Fruit fly (Drosophila melanogaster): Measurements from ENCODE around the gene CG2975.
A peak's percentile ranks its signal among the peaks of the same experiment; 100 is the strongest.

CG2975 gene

dm6 chr2L:2874542-2875194 is 34.7 kb downstream of the CG2975 start, which contains the start of gene CG8814 (continued):
- peak; percentile 37 for TF ChIP-seq Hsf (GFP tag; optimal IDR thresholded peaks at IDR 0.05)
- TF ChIP-seq Rx (GFP tag; IDR thresholded peaks at IDR 0.05) = 0 out of 2 replicates have a peak, but pooled peaks have one; percentile 43
- peak; percentile 68 for TF ChIP-seq Dp (GFP tag; optimal IDR thresholded peaks at IDR 0.05)
- no peak for TF ChIP-seq da (GFP tag; optimal IDR thresholded peaks at IDR 0.05)
- TF ChIP-seq dan (GFP tag; IDR thresholded peaks at IDR 0.05) = no peak
- TF ChIP-seq Dfd (GFP tag; optimal IDR thresholded peaks at IDR 0.05) = no peak
- no peak for TF ChIP-seq pros (GFP tag; optimal IDR thresholded peaks at IDR 0.05)
- TF ChIP-seq trem (tag; optimal IDR thresholded peaks at IDR 0.05) = peak; percentile 66
- TF ChIP-seq chinmo (GFP tag; IDR thresholded peaks at IDR 0.05; ENCODE audit: partially characterized antibody) = peak; percentile 96
- peak; percentile 72; the same call in 2 of the 3 replicates for TF ChIP-seq Dbx (GFP tag; IDR thresholded peaks at IDR 0.05)
- TF ChIP-seq CG34224 (GFP tag; IDR thresholded peaks at IDR 0.05; ENCODE audit: partially characterized antibody) = peak; percentile 70
- TF ChIP-seq CG32772 (GFP tag; IDR thresholded peaks at IDR 0.05) = peak; percentile 65
- peak; percentile 83 for TF ChIP-seq CG12391 (tag; optimal IDR thresholded peaks at IDR 0.05)
- TF ChIP-seq dimm (GFP tag; IDR thresholded peaks at IDR 0.05) = no peak
- TF ChIP-seq CG3726 (GFP tag; IDR thresholded peaks at IDR 0.05) = no peak
- TF ChIP-seq lov (optimal IDR thresholded peaks at IDR 0.05) = no peak
- TF ChIP-seq lov (GFP tag; IDR thresholded peaks at IDR 0.05) = no peak
- peak; percentile 45 for TF ChIP-seq Max (GFP tag; optimal IDR thresholded peaks at IDR 0.05)
- TF ChIP-seq pfk (GFP tag; optimal IDR thresholded peaks at IDR 0.05) = no peak
- TF ChIP-seq toy (GFP tag; IDR thresholded peaks at IDR 0.05) = no peak
- peak; percentile 79 for TF ChIP-seq CG32532 (GFP tag; IDR thresholded peaks at IDR 0.05)
- peak; percentile 53; the same call in 2 of the 3 replicates for TF ChIP-seq CG14050 (GFP tag; IDR thresholded peaks at IDR 0.05)
- no peak for TF ChIP-seq slp2 (GFP tag; optimal IDR thresholded peaks at IDR 0.05)
- no peak for TF ChIP-seq CG12236 (GFP tag; optimal IDR thresholded peaks at IDR 0.05)
- peak; percentile 46 for TF ChIP-seq CG8388 (GFP tag; optimal IDR thresholded peaks at IDR 0.05)
- no peak for TF ChIP-seq Dad (GFP tag; optimal IDR thresholded peaks at IDR 0.05)
- peak; percentile 46; the same call in 1 of the 2 replicates for TF ChIP-seq CG8765 (GFP tag; IDR thresholded peaks at IDR 0.05)
- peak; percentile 90 for TF ChIP-seq Dll (GFP tag; IDR thresholded peaks at IDR 0.05; ENCODE audit: partially characterized antibody)
- no peak for TF ChIP-seq CG7271 (tag; optimal IDR thresholded peaks at IDR 0.05)
- peak; percentile 26 to 83 for TF ChIP-seq bsh (GFP tag; optimal IDR thresholded peaks at IDR 0.05)
- 0 out of 2 replicates have a peak, but pooled peaks have one; percentile 9 for TF ChIP-seq CG4360 (GFP tag; IDR thresholded peaks at IDR 0.05)
- TF ChIP-seq zen (tag; optimal IDR thresholded peaks at IDR 0.05) = peak; percentile 52
- TF ChIP-seq ash1 (GFP tag; optimal IDR thresholded peaks at IDR 0.05) = no peak
- TF ChIP-seq CG16813 (GFP tag; IDR thresholded peaks at IDR 0.05; ENCODE audit: partially characterized antibody) = peak; percentile 85
- peak; percentile 67 for TF ChIP-seq bcd (GFP tag; optimal IDR thresholded peaks at IDR 0.05)
- peak; percentile 74 for TF ChIP-seq CG2678 (tag; optimal IDR thresholded peaks at IDR 0.05)
- no peak for TF ChIP-seq peb (GFP tag; IDR thresholded peaks at IDR 0.05)
- TF ChIP-seq CG10267 (tag; optimal IDR thresholded peaks at IDR 0.05) = peak; percentile 76
- TF ChIP-seq CG14860 (GFP tag; IDR thresholded peaks at IDR 0.05; ENCODE audit: partially characterized antibody) = peak; percentile 56; the same call in 1 of the 3 replicates
- TF ChIP-seq Lhr (GFP tag; optimal IDR thresholded peaks at IDR 0.05) = peak; percentile 66
- TF ChIP-seq CG8281 (tag; optimal IDR thresholded peaks at IDR 0.05) = no peak
- no peak for TF ChIP-seq CG6654 (GFP tag; optimal IDR thresholded peaks at IDR 0.05)
- no peak for TF ChIP-seq CG13624 (GFP tag; optimal IDR thresholded peaks at IDR 0.05)
- TF ChIP-seq z (GFP tag; IDR thresholded peaks at IDR 0.05) = no peak
- TF ChIP-seq D (optimal IDR thresholded peaks at IDR 0.05) = no peak
- peak; percentile 40 for TF ChIP-seq D (GFP tag; optimal IDR thresholded peaks at IDR 0.05)
- TF ChIP-seq Scr (GFP tag; IDR thresholded peaks at IDR 0.05; ENCODE audit: partially characterized antibody) = peak; percentile 87
- TF ChIP-seq CG10462 (GFP tag; optimal IDR thresholded peaks at IDR 0.05) = peak; percentile 65
- TF ChIP-seq CG15696 (tag; optimal IDR thresholded peaks at IDR 0.05) = peak; percentile 74

Measured in whole organism, embryonic.